Fruit fly (Drosophila melanogaster) whole organism, embryonic: ENCODE data around the gene Pig1.

Experiments
- Aef1 ChIP-seq: fragments of 200-800 bp; sonication (Bioruptor generic); IDR thresholded peaks from 3 replicates; pipeline ENCODE4 v1.3.6; 2022; ENCODE audit warnings: missing biosample characterization, missing genetic modification characterization
- B-H2 ChIP-seq: fragments of 200-800 bp; sonication (Bioruptor generic); optimal IDR thresholded peaks from 2 replicates; lab custom pipeline; 2018; ENCODE audit warnings: missing biosample characterization, mild to moderate bottlenecking, missing genetic modification characterization
- C15 ChIP-seq: fragments of 200-800 bp; sonication (Bioruptor generic); IDR thresholded peaks from 3 replicates; pipeline ENCODE4 v1.3.6; 2022; ENCODE audit warnings: missing biosample characterization, missing genetic modification characterization
- CG10209 ChIP-seq: fragments of 200-800 bp; sonication (Bioruptor generic); optimal IDR thresholded peaks from 3 replicates; lab custom pipeline; 2017; ENCODE audit warnings: missing biosample characterization, mild to moderate bottlenecking, missing genetic modification characterization, missing genetic modification reagents
- CG12104 ChIP-seq: fragments of 200-800 bp; sonication (Bioruptor generic); optimal IDR thresholded peaks from 3 replicates; lab custom pipeline; 2016; ENCODE audit warnings: missing biosample characterization, missing genetic modification characterization
- CG12769 ChIP-seq: fragments of 200-800 bp; sonication (Bioruptor generic); optimal IDR thresholded peaks from 2 replicates; lab custom pipeline; 2019; ENCODE audit warnings: missing biosample characterization, mild to moderate bottlenecking, missing genetic modification characterization, moderate library complexity
- CG14014 ChIP-seq: fragments of 200-800 bp; sonication (Bioruptor generic); IDR thresholded peaks from 2 replicates; pipeline ENCODE4 v1.3.6; 2022; ENCODE audit warnings: missing biosample characterization, missing genetic modification characterization
- CG14860 ChIP-seq: fragments of 200-800 bp; sonication (Bioruptor generic); IDR thresholded peaks from 3 replicates; pipeline ENCODE4 v1.3.6; 2022; ENCODE audit warnings: missing biosample characterization, missing genetic modification characterization; ENCODE audit not compliant: partially characterized antibody
- CG14965 ChIP-seq: fragments of 200-800 bp; sonication (Bioruptor generic); optimal IDR thresholded peaks from 2 replicates; lab custom pipeline; 2016; ENCODE audit warnings: missing biosample characterization, missing genetic modification characterization, borderline replicate concordance
- CG15073 ChIP-seq: fragments of 200-800 bp; sonication (Bioruptor generic); optimal IDR thresholded peaks from 2 replicates; lab custom pipeline; 2016; ENCODE audit warnings: missing biosample characterization, missing genetic modification characterization
- CG15479 ChIP-seq: fragments of 200-800 bp; sonication (Bioruptor generic); optimal IDR thresholded peaks from 3 replicates; lab custom pipeline; 2019; ENCODE audit warnings: missing biosample characterization, mild to moderate bottlenecking, missing genetic modification characterization, moderate library complexity
- CG15696 ChIP-seq: fragments of 200-800 bp; sonication (Bioruptor generic); optimal IDR thresholded peaks from 2 replicates; lab custom pipeline; 2019; ENCODE audit warnings: missing biosample characterization, mild to moderate bottlenecking, missing genetic modification characterization, moderate library complexity
- CG1602 ChIP-seq: fragments of 200-800 bp; sonication (Bioruptor generic); optimal IDR thresholded peaks from 3 replicates; lab custom pipeline; 2016; ENCODE audit warnings: missing biosample characterization, missing genetic modification characterization
- CG16779 ChIP-seq: fragments of 200-800 bp; sonication (Bioruptor generic); IDR thresholded peaks from 2 replicates; pipeline ENCODE4 v1.3.6; 2022; ENCODE audit warnings: missing biosample characterization, missing genetic modification characterization
- CG16815 ChIP-seq: fragments of 200-800 bp; sonication (Bioruptor generic); optimal IDR thresholded peaks from 3 replicates; lab custom pipeline; 2017; ENCODE audit warnings: missing biosample characterization, mild to moderate bottlenecking, missing genetic modification characterization
- CG17912 ChIP-seq: fragments of 200-800 bp; sonication (Bioruptor generic); optimal IDR thresholded peaks from 2 replicates; lab custom pipeline; 2018; ENCODE audit warnings: missing biosample characterization, mild to moderate bottlenecking, missing genetic modification characterization
- CG1792 ChIP-seq: fragments of 200-800 bp; sonication (Bioruptor generic); optimal IDR thresholded peaks from 2 replicates; lab custom pipeline; 2016; ENCODE audit warnings: missing biosample characterization, missing genetic modification characterization
- CG18619 ChIP-seq: fragments of 200-800 bp; sonication (Bioruptor generic); optimal IDR thresholded peaks from 3 replicates; lab custom pipeline; 2017; ENCODE audit warnings: missing biosample characterization, mild to moderate bottlenecking, missing genetic modification characterization
- CG31224 ChIP-seq: fragments of 200-800 bp; sonication (Bioruptor generic); IDR thresholded peaks from 2 replicates; pipeline ENCODE4 v1.3.6; 2022; ENCODE audit warnings: missing biosample characterization, missing genetic modification characterization
- CG3407 ChIP-seq: fragments of 200-800 bp; sonication (Bioruptor generic); optimal IDR thresholded peaks from 2 replicates; lab custom pipeline; 2018; ENCODE audit warnings: missing biosample characterization, mild to moderate bottlenecking, missing genetic modification characterization
- CG3847 ChIP-seq: fragments of 200-800 bp; sonication (Bioruptor generic); IDR thresholded peaks from 2 replicates; pipeline ENCODE4 v1.3.6; 2022; ENCODE audit warnings: missing biosample characterization, missing genetic modification characterization
- CG6813 ChIP-seq: fragments of 200-800 bp; sonication (Bioruptor generic); optimal IDR thresholded peaks from 2 replicates; lab custom pipeline; 2017; ENCODE audit warnings: missing biosample characterization, missing genetic modification characterization, mild to moderate bottlenecking, moderate library complexity, missing genetic modification reagents
- CG8478 ChIP-seq: fragments of >200 bp; optimal IDR thresholded peaks from 2 replicates; lab custom pipeline; 2018
- CG9215 ChIP-seq: fragments of 200-800 bp; sonication (Bioruptor generic); IDR thresholded peaks from 2 replicates; pipeline ENCODE4 v1.3.6; 2022; ENCODE audit warnings: missing biosample characterization, missing genetic modification characterization
- Dip3 ChIP-seq: fragments of 200-800 bp; sonication (Bioruptor generic); optimal IDR thresholded peaks from 3 replicates; lab custom pipeline; 2016; ENCODE audit warnings: missing biosample characterization, missing genetic modification characterization
- Ets65A ChIP-seq: fragments of 200-800 bp; sonication (Bioruptor generic); peaks from one replicate; lab custom pipeline; 2016; ENCODE audit warnings: missing biosample characterization, missing genetic modification characterization
- GATAe ChIP-seq: fragments of 200-800 bp; sonication (Bioruptor generic); conservative IDR thresholded peaks from 2 replicates; pipeline ENCODE4 v1.3.6; 2022; ENCODE audit warnings: missing biosample characterization, missing genetic modification characterization
- Hr51 ChIP-seq, 2 experiments: fragments of 200-800 bp; sonication (Bioruptor generic); optimal IDR thresholded peaks; 2 replicates in 1 of 2; 3 replicates in 1 of 2; lab custom pipeline; 2016 to 2018; ENCODE audit warnings: missing biosample characterization in 2 of 2, missing genetic modification characterization in 2 of 2, mild to moderate bottlenecking in 1 of 2, moderate library complexity in 1 of 2
- Hsf ChIP-seq: fragments of 200-800 bp; sonication (Bioruptor generic); optimal IDR thresholded peaks from 3 replicates; lab custom pipeline; 2016; ENCODE audit warnings: missing biosample characterization, missing genetic modification characterization
- Max ChIP-seq: fragments of 200-800 bp; sonication (Bioruptor generic); optimal IDR thresholded peaks from 2 replicates; lab custom pipeline; 2016; ENCODE audit warnings: missing biosample characterization, mild to moderate bottlenecking, missing genetic modification characterization
- PHDP ChIP-seq: fragments of 200-800 bp; sonication (Bioruptor generic); optimal IDR thresholded peaks from 3 replicates; lab custom pipeline; 2018; ENCODE audit warnings: missing biosample characterization, mild to moderate bottlenecking, missing genetic modification characterization, moderate library complexity
- Rx ChIP-seq: fragments of 200-800 bp; sonication (Bioruptor generic); IDR thresholded peaks from 2 replicates; pipeline ENCODE4 v1.3.6; 2022; ENCODE audit warnings: missing biosample characterization, missing genetic modification characterization
- Scr ChIP-seq: fragments of 200-800 bp; sonication (Bioruptor generic); IDR thresholded peaks from 2 replicates; pipeline ENCODE4 v1.3.6; 2022; ENCODE audit warnings: missing biosample characterization, missing genetic modification characterization; ENCODE audit not compliant: partially characterized antibody
- Sox102F ChIP-seq: fragments of 200-800 bp; sonication (Bioruptor generic); optimal IDR thresholded peaks from 2 replicates; lab custom pipeline; 2018; ENCODE audit warnings: missing biosample characterization, mild to moderate bottlenecking, missing genetic modification characterization, moderate library complexity
- ac ChIP-seq: fragments of 200-800 bp; sonication (Bioruptor generic); optimal IDR thresholded peaks from 3 replicates; lab custom pipeline; 2017; ENCODE audit warnings: missing biosample characterization, mild to moderate bottlenecking, missing genetic modification characterization
- ap ChIP-seq: fragments of 200-800 bp; sonication (Bioruptor generic); IDR thresholded peaks from 2 replicates; pipeline ENCODE4 v1.3.6; 2022; ENCODE audit warnings: missing biosample characterization, missing genetic modification characterization
- bsh ChIP-seq, 2 experiments: fragments of 200-800 bp; sonication (Bioruptor generic); optimal IDR thresholded peaks; 2 replicates each; lab custom pipeline; 2017 to 2018; ENCODE audit warnings: mild to moderate bottlenecking in 2 of 2, missing biosample characterization in 2 of 2, missing genetic modification characterization in 2 of 2, moderate library complexity in 1 of 2
- cas ChIP-seq: fragments of 200-800 bp; sonication (Bioruptor generic); IDR thresholded peaks from 2 replicates; pipeline ENCODE4 v1.3.6; 2022; ENCODE audit warnings: missing biosample characterization, missing genetic modification characterization
- da ChIP-seq: fragments of 200-800 bp; sonication (Bioruptor generic); optimal IDR thresholded peaks from 2 replicates; lab custom pipeline; 2016; ENCODE audit warnings: missing biosample characterization, missing genetic modification characterization
- ewg ChIP-seq: fragments of 200-800 bp; sonication (Bioruptor generic); optimal IDR thresholded peaks from 3 replicates; lab custom pipeline; 2017; ENCODE audit warnings: mild to moderate bottlenecking, missing biosample characterization, missing genetic modification reagents, missing genetic modification characterization
- gcm2 ChIP-seq: fragments of 200-800 bp; sonication (Bioruptor generic); optimal IDR thresholded peaks from 2 replicates; lab custom pipeline; 2016; ENCODE audit warnings: missing biosample characterization, missing genetic modification characterization
- h ChIP-seq: fragments of >200 bp; optimal IDR thresholded peaks from 2 replicates; lab custom pipeline; 2017
- insv ChIP-seq, 2 experiments: fragments of 200-800 bp; sonication (Bioruptor generic); optimal IDR thresholded peaks; 3 replicates each; lab custom pipeline; 2016 to 2018; ENCODE audit warnings: missing biosample characterization in 2 of 2, missing genetic modification characterization in 2 of 2
- org-1 ChIP-seq: fragments of 200-800 bp; sonication (Bioruptor generic); optimal IDR thresholded peaks from 2 replicates; lab custom pipeline; 2017; ENCODE audit warnings: missing biosample characterization, missing genetic modification characterization
- pfk ChIP-seq: fragments of 200-800 bp; sonication (Bioruptor generic); optimal IDR thresholded peaks from 2 replicates; lab custom pipeline; 2018; ENCODE audit warnings: missing biosample characterization, mild to moderate bottlenecking, missing genetic modification characterization, moderate library complexity
- shn ChIP-seq: fragments of 200-800 bp; sonication (Bioruptor generic); optimal IDR thresholded peaks from 3 replicates; lab custom pipeline; 2016; ENCODE audit warnings: missing biosample characterization, missing genetic modification characterization
- sim ChIP-seq: fragments of 200-800 bp; sonication (Bioruptor generic); IDR thresholded peaks from 2 replicates; pipeline ENCODE4 v1.3.6; 2022; ENCODE audit warnings: missing biosample characterization, missing genetic modification characterization
- sima ChIP-seq: fragments of 200-800 bp; sonication (Bioruptor generic); optimal IDR thresholded peaks from 2 replicates; lab custom pipeline; 2016; ENCODE audit warnings: missing biosample characterization, missing genetic modification characterization
- slbo ChIP-seq: fragments of 200-800 bp; sonication (Bioruptor generic); IDR thresholded peaks from 2 replicates; pipeline ENCODE4 v1.3.6; 2022; ENCODE audit warnings: missing biosample characterization, missing genetic modification characterization
- tin ChIP-seq: fragments of 200-800 bp; sonication (Bioruptor generic); optimal IDR thresholded peaks from 3 replicates; lab custom pipeline; 2016; ENCODE audit warnings: missing biosample characterization, missing genetic modification characterization
- vnd ChIP-seq: fragments of 200-800 bp; sonication (Bioruptor generic); IDR thresholded peaks from 3 replicates; pipeline ENCODE4 v1.3.6; 2022; ENCODE audit warnings: missing biosample characterization, missing genetic modification characterization; ENCODE audit not compliant: partially characterized antibody
- vvl ChIP-seq: fragments of 200-800 bp; sonication (Bioruptor generic); IDR thresholded peaks from 2 replicates; pipeline ENCODE4 v1.3.6; 2022; ENCODE audit warnings: missing biosample characterization, missing genetic modification characterization
- zen ChIP-seq: fragments of 200-800 bp; sonication (Bioruptor generic); optimal IDR thresholded peaks from 3 replicates; lab custom pipeline; 2018; ENCODE audit warnings: missing biosample characterization, mild to moderate bottlenecking, missing genetic modification characterization, moderate library complexity

Gene Pig1

dm6 chrX:3281958-3282357 is 32.9 kb upstream of the Pig1 start (continued):
- no peak for TF ChIP-seq CG14965
- TF ChIP-seq shn (GFP tag; lab: Kevin White, UChicago) = no peak
- TF ChIP-seq Rx (GFP tag; lab: Robert Waterston, UW) = no peak
- TF ChIP-seq CG10209 (GFP tag; lab: Kevin White, UChicago) = peak; percentile 17
- no peak for TF ChIP-seq Scr (GFP tag; lab: Robert Waterston, UW)
- no peak for TF ChIP-seq CG1792 (GFP tag; lab: Kevin White, UChicago)
- TF ChIP-seq CG15479 (GFP tag; lab: Kevin White, UChicago) = no peak
- no peak for TF ChIP-seq Aef1 (GFP tag; lab: Robert Waterston, UW)
- no peak for TF ChIP-seq vnd (GFP tag; lab: Robert Waterston, UW)
- TF ChIP-seq CG18619 (GFP tag; lab: Kevin White, UChicago) = no peak
- no peak for TF ChIP-seq Sox102F (GFP tag; lab: Kevin White, UChicago)
- no peak for TF ChIP-seq slbo (GFP tag; lab: Robert Waterston, UW)
- no peak for TF ChIP-seq sim (GFP tag; lab: Robert Waterston, UW)
- no peak for TF ChIP-seq da (GFP tag; lab: Kevin White, UChicago)
- no peak for TF ChIP-seq CG15696 (tag; lab: Kevin White, UChicago)
- TF ChIP-seq CG6813 = peak; percentile 53
- TF ChIP-seq CG16815 = no peak
- TF ChIP-seq CG14860 (GFP tag; lab: Robert Waterston, UW) = no peak
- no peak for TF ChIP-seq bsh (GFP tag; optimal IDR thresholded peaks at IDR 0.05; lab: Kevin White, UChicago)
- no peak for TF ChIP-seq h (lab: Kevin White, UChicago)
- no peak for TF ChIP-seq CG31224 (GFP tag; lab: Robert Waterston, UW)
- TF ChIP-seq CG16779 = no peak
- TF ChIP-seq CG14014 = no peak
- TF ChIP-seq GATAe (GFP tag; lab: Robert Waterston, UW) = no peak
- no peak for TF ChIP-seq ap (GFP tag; lab: Robert Waterston, UW)
- TF ChIP-seq CG15073 (GFP tag; lab: Kevin White, UChicago) = no peak
- no peak for TF ChIP-seq pfk (GFP tag; lab: Kevin White, UChicago)
- no peak for TF ChIP-seq vvl (GFP tag; lab: Robert Waterston, UW)
- no peak for TF ChIP-seq sima
- TF ChIP-seq CG8478 = no peak
- no peak for TF ChIP-seq Ets65A (GFP tag; lab: Kevin White, UChicago)
- no peak for TF ChIP-seq CG9215 (GFP tag; lab: Robert Waterston, UW)
- no peak for TF ChIP-seq CG17912
- no peak for TF ChIP-seq tin (GFP tag; lab: Kevin White, UChicago)
- no peak for TF ChIP-seq Max (GFP tag; lab: Kevin White, UChicago)
- TF ChIP-seq PHDP (tag; lab: Kevin White, UChicago) = peak; percentile 28
- TF ChIP-seq CG3407 (GFP tag; lab: Kevin White, UChicago) = no peak
- TF ChIP-seq CG3847 (GFP tag; lab: Robert Waterston, UW) = no peak
- TF ChIP-seq insv (GFP tag; optimal IDR thresholded peaks at IDR 0.05; lab: Kevin White, UChicago) = no peak
- no peak for TF ChIP-seq org-1 (GFP tag; lab: Kevin White, UChicago)
- TF ChIP-seq ac (GFP tag; lab: Kevin White, UChicago) = no peak
- no peak for TF ChIP-seq Hr51 (GFP tag; optimal IDR thresholded peaks at IDR 0.05; lab: Kevin White, UChicago)
- TF ChIP-seq CG1602 (GFP tag; lab: Kevin White, UChicago) = no peak
- no peak for TF ChIP-seq Hsf (GFP tag; lab: Kevin White, UChicago)
- TF ChIP-seq zen = no peak
- no peak for TF ChIP-seq CG12104 (GFP tag; lab: Kevin White, UChicago)
- TF ChIP-seq C15 = no peak
- TF ChIP-seq Dip3 (GFP tag; lab: Kevin White, UChicago) = no peak
- TF ChIP-seq B-H2 (GFP tag; lab: Kevin White, UChicago) = peak; percentile 17
- peak; percentile 24 for TF ChIP-seq CG12769 (tag; lab: Kevin White, UChicago)
- TF ChIP-seq gcm2 = no peak
- no peak for TF ChIP-seq ewg (GFP tag; lab: Kevin White, UChicago)
- TF ChIP-seq cas (GFP tag; lab: Robert Waterston, UW) = no peak
